Worm (Caenorhabditis elegans) whole organism, L2 larva: ENCODE measurements around the gene R09F10.8.

ENCODE experiments used
- F13H6.1 ChIP-seq: sonication (generic microtip); optimal IDR thresholded peaks from 2 replicates; lab custom pipeline; 2016; ENCODE audit warnings: missing genetic modification characterization, missing compliant biosample characterization
- alr-1 ChIP-seq: fragments of 150-350 bp; optimal IDR thresholded peaks from 2 replicates; lab custom pipeline; 2014; ENCODE audit warnings: missing biosample characterization, missing genetic modification characterization
- ama-1 ChIP-seq: fragments of 150-350 bp; optimal IDR thresholded peaks from 2 replicates; lab custom pipeline; 2018; ENCODE audit warnings: inconsistent platforms
- egl-27 ChIP-seq: sonication (generic microtip); optimal IDR thresholded peaks from 3 replicates; lab custom pipeline; 2017; ENCODE audit warnings: missing biosample characterization, missing genetic modification reagents, missing genetic modification characterization
- nhr-12 ChIP-seq: fragments of 150-350 bp; optimal IDR thresholded peaks from 2 replicates; lab custom pipeline; 2014; ENCODE audit warnings: missing biosample characterization, missing genetic modification characterization
- nhr-129 ChIP-seq: fragments of 150-350 bp; optimal IDR thresholded peaks from 2 replicates; lab custom pipeline; 2014; ENCODE audit warnings: missing biosample characterization, missing genetic modification characterization
- nhr-237 ChIP-seq: fragments of 150-350 bp; optimal IDR thresholded peaks from 2 replicates; lab custom pipeline; 2014; ENCODE audit warnings: missing biosample characterization, missing genetic modification characterization
- nhr-6 ChIP-seq: fragments of 150-350 bp; optimal IDR thresholded peaks from 2 replicates; lab custom pipeline; 2014; ENCODE audit warnings: missing biosample characterization, missing genetic modification characterization
- nhr-77 ChIP-seq: fragments of 150-350 bp; optimal IDR thresholded peaks from 2 replicates; lab custom pipeline; 2014; ENCODE audit warnings: missing biosample characterization, missing genetic modification characterization
- snpc-4 ChIP-seq: fragments of 150-350 bp; optimal IDR thresholded peaks from 2 replicates; lab custom pipeline; 2014; ENCODE audit warnings: missing biosample characterization, missing genetic modification characterization
- unc-39 ChIP-seq: fragments of 150-350 bp; optimal IDR thresholded peaks from 2 replicates; lab custom pipeline; 2014; ENCODE audit warnings: missing biosample characterization, missing genetic modification characterization
- unc-55 ChIP-seq: fragments of 150-350 bp; sonication (generic microtip); optimal IDR thresholded peaks from 3 replicates; lab custom pipeline; 2014; ENCODE audit warnings: missing biosample characterization, missing genetic modification reagents, missing genetic modification characterization

ce11 chrX:8340393-8340792 lies 14.1 kb upstream of the R09F10.8 start, which contains the start of gene F55E10.2:
- TF ChIP-seq nhr-6 (no peak), F13H6.1 (tag; lab: Kevin White, UChicago) (no peak), nhr-77 (no peak), egl-27 (tag; lab: Kevin White, UChicago) (no peak), nhr-237 (tag; lab: Kevin White, UChicago) (no peak), unc-55 (GFP tag; lab: Kevin White, UChicago) (no peak), ama-1 (lab: Kevin White, UChicago) (no peak), nhr-129 (tag; lab: Kevin White, UChicago) (no peak), nhr-12 (tag; lab: Kevin White, UChicago) (no peak), unc-39 (tag; lab: Kevin White, UChicago) (no peak), alr-1 (tag; lab: Kevin White, UChicago) (no peak), snpc-4 (tag; lab: Kevin White, UChicago) (no peak)
